Fruit fly (Drosophila melanogaster): ENCODE results near the gene Trc8.
A peak's percentile ranks its signal among the peaks of the same experiment; 100 is the strongest.

Trc8 gene

DNA sequence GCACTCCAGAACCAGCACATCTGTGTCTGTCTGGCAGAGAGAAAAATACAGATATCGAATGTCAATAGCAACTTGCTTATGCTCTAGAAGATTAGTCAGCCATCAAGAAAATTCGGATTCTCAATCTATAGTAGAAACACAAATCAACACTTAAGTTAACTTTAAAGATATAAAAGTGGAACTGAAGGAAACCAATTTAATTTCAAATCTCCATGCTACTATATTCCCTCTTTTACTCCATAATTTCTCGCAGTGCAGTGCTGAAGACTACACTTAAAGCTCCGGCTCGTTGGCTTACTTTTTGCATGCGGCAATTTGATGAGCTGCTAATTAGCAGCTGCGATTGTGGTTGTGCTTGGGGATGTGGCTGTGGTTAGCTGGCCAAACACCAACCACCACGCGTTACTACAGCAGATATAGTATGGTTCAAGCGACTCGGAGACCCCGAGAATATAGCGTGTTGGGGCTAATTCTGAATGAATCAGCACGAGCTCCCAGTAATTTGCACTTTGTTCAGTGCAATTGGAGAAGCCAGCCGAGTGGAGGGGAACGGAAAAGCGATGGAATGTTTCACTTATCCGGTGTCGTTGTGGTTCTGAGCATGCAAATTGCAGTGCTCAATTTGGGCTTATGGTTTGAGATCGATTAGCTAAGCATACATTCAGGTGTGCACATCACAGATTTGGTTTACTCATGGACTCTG is 43.2 kb downstream of the Trc8 start (continued):
- TF ChIP-seq lola (GFP tag; optimal IDR thresholded peaks at IDR 0.05) (no peak), eve (GFP tag; optimal IDR thresholded peaks at IDR 0.05) (no peak), CG6689 (GFP tag; IDR thresholded peaks at IDR 0.05) (peak; percentile 40; the same call in 1 of the 2 replicates), CG16863 (GFP tag; optimal IDR thresholded peaks at IDR 0.05) (no peak), Six4 (GFP tag; optimal IDR thresholded peaks at IDR 0.05) (no peak), sc (optimal IDR thresholded peaks at IDR 0.05) (no peak), sc (GFP tag; optimal IDR thresholded peaks at IDR 0.05) (no peak), twi (tag; optimal IDR thresholded peaks at IDR 0.05) (peak; percentile 86), Trl (optimal IDR thresholded peaks at IDR 0.05) (no peak), Trl (GFP tag; optimal IDR thresholded peaks at IDR 0.05) (no peak), sisA (GFP tag; IDR thresholded peaks at IDR 0.05) (no peak), D19A (tag; optimal IDR thresholded peaks at IDR 0.05) (peak; percentile 11), pnt (GFP tag; optimal IDR thresholded peaks at IDR 0.05) (no peak), gro (GFP tag; optimal IDR thresholded peaks at IDR 0.05) (no peak), CG16815 (GFP tag; optimal IDR thresholded peaks at IDR 0.05) (no peak), CG2712 (tag; optimal IDR thresholded peaks at IDR 0.05) (peak; percentile 50), Hr51 (GFP tag; optimal IDR thresholded peaks at IDR 0.05) (no peak), CG31441 (GFP tag; IDR thresholded peaks at IDR 0.05) (peak; percentile 43; the same call in 1 of the 2 replicates), fd64A (GFP tag; optimal IDR thresholded peaks at IDR 0.05) (no peak), bbx (GFP tag; IDR thresholded peaks at IDR 0.05; ENCODE audit: partially characterized antibody) (no peak), zfh1 (GFP tag; IDR thresholded peaks at IDR 0.05) (peak; percentile 62; the same call in 2 of the 3 replicates), Med (GFP tag) (peak; percentile 64), en (GFP tag; optimal IDR thresholded peaks at IDR 0.05) (no peak), vfl (GFP tag; optimal IDR thresholded peaks at IDR 0.05) (no peak), pita (GFP tag; optimal IDR thresholded peaks at IDR 0.05) (no peak), pan (optimal IDR thresholded peaks at IDR 0.05) (no peak), pan (GFP tag; optimal IDR thresholded peaks at IDR 0.05 in 1 of 2, IDR thresholded peaks at IDR 0.05 in 1 of 2) (no peak), pho (GFP tag; optimal IDR thresholded peaks at IDR 0.05) (no peak), CG4282 (GFP tag; optimal IDR thresholded peaks at IDR 0.05) (no peak), Ptx1 (GFP tag; IDR thresholded peaks at IDR 0.05) (no peak), CG3838 (GFP tag; optimal IDR thresholded peaks at IDR 0.05) (no peak), D19B (GFP tag; optimal IDR thresholded peaks at IDR 0.05) (no peak), cato (GFP tag; optimal IDR thresholded peaks at IDR 0.05; ENCODE audit: borderline replicate concordance) (no peak), cg (GFP tag; optimal IDR thresholded peaks at IDR 0.05) (no peak), tx (GFP tag; optimal IDR thresholded peaks at IDR 0.05) (no peak), unpg (GFP tag; optimal IDR thresholded peaks at IDR 0.05) (peak; percentile 22), Sox102F (GFP tag; optimal IDR thresholded peaks at IDR 0.05) (no peak), Atf3 (GFP tag; optimal IDR thresholded peaks at IDR 0.05) (no peak), crol (GFP tag; IDR thresholded peaks at IDR 0.05) (no peak), abd-A (tag; optimal IDR thresholded peaks at IDR 0.05) (no peak), CG1603 (tag; optimal IDR thresholded peaks at IDR 0.05) (peak; percentile 23), Xbp1 (GFP tag; optimal IDR thresholded peaks at IDR 0.05) (no peak), Hsf (GFP tag; optimal IDR thresholded peaks at IDR 0.05) (no peak), br (optimal IDR thresholded peaks at IDR 0.05) (no peak), CG1233 (GFP tag; optimal IDR thresholded peaks at IDR 0.05) (no peak), h (optimal IDR thresholded peaks at IDR 0.05) (no peak), sens (GFP tag) (no peak), Dp (GFP tag; optimal IDR thresholded peaks at IDR 0.05) (no peak), Drgx (GFP tag; IDR thresholded peaks at IDR 0.05) (0 out of 2 replicates have a peak, but pooled peaks have one; percentile 19), tio (GFP tag; optimal IDR thresholded peaks at IDR 0.05) (no peak), row (GFP tag; IDR thresholded peaks at IDR 0.05) (0 out of 3 replicates have a peak, but pooled peaks have one; percentile 10), CG7928 (GFP tag; optimal IDR thresholded peaks at IDR 0.05) (no peak)
